Fruit fly (Drosophila melanogaster) whole organism, embryonic: Measurements from ENCODE around the gene CG14269.

Experiments
- Bgb ChIP-seq: fragments of 200-800 bp; sonication (Bioruptor generic); IDR thresholded peaks from 2 replicates; pipeline ENCODE4 v1.3.6; 2022; ENCODE audit warnings: missing biosample characterization, missing genetic modification characterization; ENCODE audit not compliant: partially characterized antibody
- Bteb2 ChIP-seq: fragments of 200-800 bp; sonication (Bioruptor generic); optimal IDR thresholded peaks from 2 replicates; lab custom pipeline; 2016; ENCODE audit warnings: missing biosample characterization, missing genetic modification characterization
- CG11093 ChIP-seq: fragments of 200-800 bp; sonication (Bioruptor generic); IDR thresholded peaks from 3 replicates; pipeline ENCODE4 v1.3.6; 2022; ENCODE audit warnings: missing biosample characterization, missing genetic modification characterization
- CG11695 ChIP-seq: fragments of 200-800 bp; sonication (Bioruptor generic); IDR thresholded peaks from 3 replicates; pipeline ENCODE4 v1.3.6; 2022; ENCODE audit warnings: missing biosample characterization, missing genetic modification characterization
- CG13123 ChIP-seq: fragments of 200-800 bp; sonication (Bioruptor generic); optimal IDR thresholded peaks from 2 replicates; lab custom pipeline; 2016; ENCODE audit warnings: missing biosample characterization, missing genetic modification characterization
- CG14014 ChIP-seq: fragments of 200-800 bp; sonication (Bioruptor generic); IDR thresholded peaks from 2 replicates; pipeline ENCODE4 v1.3.6; 2022; ENCODE audit warnings: missing biosample characterization, missing genetic modification characterization
- CG15011 ChIP-seq: fragments of 200-800 bp; sonication (Bioruptor generic); optimal IDR thresholded peaks from 3 replicates; lab custom pipeline; 2018; ENCODE audit warnings: missing biosample characterization, mild to moderate bottlenecking, missing genetic modification characterization
- CG15479 ChIP-seq: fragments of 200-800 bp; sonication (Bioruptor generic); optimal IDR thresholded peaks from 3 replicates; lab custom pipeline; 2019; ENCODE audit warnings: missing biosample characterization, mild to moderate bottlenecking, missing genetic modification characterization, moderate library complexity
- CG16779 ChIP-seq: fragments of 200-800 bp; sonication (Bioruptor generic); IDR thresholded peaks from 2 replicates; pipeline ENCODE4 v1.3.6; 2022; ENCODE audit warnings: missing biosample characterization, missing genetic modification characterization
- CG17802 ChIP-seq: fragments of 200-800 bp; sonication (Bioruptor generic); optimal IDR thresholded peaks from 2 replicates; lab custom pipeline; 2018; ENCODE audit warnings: missing biosample characterization, mild to moderate bottlenecking, missing genetic modification characterization, moderate library complexity
- CG31365 ChIP-seq: fragments of 200-800 bp; sonication (Bioruptor generic); optimal IDR thresholded peaks from 2 replicates; lab custom pipeline; 2018; ENCODE audit warnings: missing biosample characterization, mild to moderate bottlenecking, missing genetic modification characterization
- CG3281 ChIP-seq: fragments of 200-800 bp; sonication (Bioruptor generic); optimal IDR thresholded peaks from 3 replicates; lab custom pipeline; 2017; ENCODE audit warnings: missing biosample characterization, mild to moderate bottlenecking, missing genetic modification characterization
- CG3995 ChIP-seq: fragments of 200-800 bp; sonication (Bioruptor generic); optimal IDR thresholded peaks from 3 replicates; lab custom pipeline; 2016; ENCODE audit warnings: missing biosample characterization, missing genetic modification characterization
- CG4617 ChIP-seq: fragments of 200-800 bp; sonication (Bioruptor generic); optimal IDR thresholded peaks from 3 replicates; lab custom pipeline; 2016; ENCODE audit warnings: missing biosample characterization, missing genetic modification characterization, borderline replicate concordance
- CG4730 ChIP-seq: fragments of 200-800 bp; sonication (Bioruptor generic); IDR thresholded peaks from 2 replicates; pipeline ENCODE4 v1.3.6; 2022; ENCODE audit warnings: missing biosample characterization, missing genetic modification characterization
- CG6813 ChIP-seq: fragments of 200-800 bp; sonication (Bioruptor generic); optimal IDR thresholded peaks from 2 replicates; lab custom pipeline; 2017; ENCODE audit warnings: missing biosample characterization, missing genetic modification characterization, mild to moderate bottlenecking, moderate library complexity, missing genetic modification reagents
- CG9932 ChIP-seq: fragments of 200-800 bp; sonication (Bioruptor generic); IDR thresholded peaks from 2 replicates; pipeline ENCODE4 v1.3.6; 2022; ENCODE audit warnings: missing biosample characterization, missing genetic modification characterization
- CoRest ChIP-seq: fragments of 200-800 bp; sonication (Bioruptor generic); optimal IDR thresholded peaks from 3 replicates; lab custom pipeline; 2018; ENCODE audit warnings: missing biosample characterization, mild to moderate bottlenecking, missing genetic modification characterization, moderate library complexity
- Gsc ChIP-seq: fragments of 200-800 bp; sonication (Bioruptor generic); IDR thresholded peaks from 2 replicates; pipeline ENCODE4 v1.3.6; 2022; ENCODE audit warnings: missing biosample characterization, missing genetic modification characterization
- Gug ChIP-seq: fragments of 200-800 bp; sonication (Bioruptor generic); IDR thresholded peaks from 4 replicates; pipeline ENCODE4 v1.3.6; 2022; ENCODE audit warnings: missing biosample characterization, missing genetic modification characterization
- H2.0 ChIP-seq: fragments of 200-800 bp; sonication (Bioruptor generic); IDR thresholded peaks from 2 replicates; pipeline ENCODE4 v1.3.6; 2022; ENCODE audit warnings: missing biosample characterization, missing genetic modification characterization
- HLH3B ChIP-seq: fragments of 200-800 bp; sonication (Bioruptor generic); IDR thresholded peaks from 2 replicates; pipeline ENCODE4 v1.3.6; 2022; ENCODE audit warnings: missing biosample characterization, missing genetic modification characterization
- NC2α ChIP-seq: fragments of 200-800 bp; sonication (Bioruptor generic); optimal IDR thresholded peaks from 2 replicates; lab custom pipeline; 2016; ENCODE audit warnings: missing biosample characterization, missing genetic modification characterization
- Rx ChIP-seq: fragments of 200-800 bp; sonication (Bioruptor generic); IDR thresholded peaks from 2 replicates; pipeline ENCODE4 v1.3.6; 2022; ENCODE audit warnings: missing biosample characterization, missing genetic modification characterization
- ab ChIP-seq: fragments of 200-800 bp; sonication (Bioruptor generic); optimal IDR thresholded peaks from 2 replicates; lab custom pipeline; 2016; ENCODE audit warnings: missing biosample characterization, missing genetic modification characterization
- abd-A ChIP-seq: fragments of 200-800 bp; sonication (Bioruptor generic); optimal IDR thresholded peaks from 3 replicates; lab custom pipeline; 2019; ENCODE audit warnings: missing biosample characterization, mild to moderate bottlenecking, missing genetic modification characterization, moderate library complexity
- ato ChIP-seq: fragments of 200-800 bp; sonication (Bioruptor generic); IDR thresholded peaks from 2 replicates; pipeline ENCODE4 v1.3.6; 2022; ENCODE audit warnings: missing biosample characterization, missing genetic modification characterization; ENCODE audit not compliant: partially characterized antibody
- bab2 ChIP-seq: fragments of 200-800 bp; sonication (Bioruptor generic); optimal IDR thresholded peaks from 2 replicates; lab custom pipeline; 2016; ENCODE audit warnings: missing biosample characterization, missing genetic modification characterization
- br ChIP-seq: fragments of >200 bp; optimal IDR thresholded peaks from 2 replicates; lab custom pipeline; 2017
- btn ChIP-seq: fragments of 200-800 bp; sonication (Bioruptor generic); optimal IDR thresholded peaks from 2 replicates; lab custom pipeline; 2016; ENCODE audit warnings: missing biosample characterization, missing genetic modification characterization
- caup ChIP-seq: fragments of 200-800 bp; sonication (Bioruptor generic); optimal IDR thresholded peaks from 3 replicates; lab custom pipeline; 2017; ENCODE audit warnings: missing biosample characterization, mild to moderate bottlenecking, missing genetic modification characterization, moderate library complexity; ENCODE audit not compliant: severe bottlenecking
- cg ChIP-seq: fragments of 200-800 bp; sonication (Bioruptor generic); optimal IDR thresholded peaks from 3 replicates; lab custom pipeline; 2019; ENCODE audit warnings: missing biosample characterization, mild to moderate bottlenecking, missing genetic modification characterization, moderate library complexity
- gem ChIP-seq: fragments of 200-800 bp; sonication (Bioruptor generic); optimal IDR thresholded peaks from 2 replicates; lab custom pipeline; 2019; ENCODE audit warnings: missing biosample characterization, mild to moderate bottlenecking, missing genetic modification characterization, moderate library complexity
- gro ChIP-seq: fragments of 200-800 bp; sonication (Bioruptor generic); optimal IDR thresholded peaks from 2 replicates; lab custom pipeline; 2016; ENCODE audit warnings: missing biosample characterization, missing genetic modification characterization
- kay ChIP-seq: fragments of 200-800 bp; sonication (Bioruptor generic); optimal IDR thresholded peaks from 2 replicates; lab custom pipeline; 2016; ENCODE audit warnings: missing biosample characterization, missing genetic modification characterization
- maf-S ChIP-seq: fragments of 200-800 bp; sonication (Bioruptor generic); optimal IDR thresholded peaks from 2 replicates; lab custom pipeline; 2016; ENCODE audit warnings: missing biosample characterization, missing genetic modification characterization
- mam ChIP-seq: fragments of 200-800 bp; sonication (Bioruptor generic); optimal IDR thresholded peaks from 3 replicates; lab custom pipeline; 2016; ENCODE audit warnings: missing biosample characterization, missing genetic modification characterization
- nmo ChIP-seq: fragments of 200-800 bp; sonication (Bioruptor generic); optimal IDR thresholded peaks from 2 replicates; lab custom pipeline; 2018; ENCODE audit warnings: missing biosample characterization, mild to moderate bottlenecking, missing genetic modification characterization, moderate library complexity
- peb ChIP-seq: fragments of 200-800 bp; sonication (Bioruptor generic); IDR thresholded peaks from 2 replicates; pipeline ENCODE4 v1.3.6; 2022; ENCODE audit warnings: missing biosample characterization, missing genetic modification characterization
- psq ChIP-seq: fragments of 200-800 bp; sonication (Bioruptor generic); optimal IDR thresholded peaks from 2 replicates; lab custom pipeline; 2017; ENCODE audit warnings: missing biosample characterization, missing genetic modification characterization
- so ChIP-seq: fragments of 200-800 bp; sonication (Bioruptor generic); IDR thresholded peaks from 3 replicates; pipeline ENCODE4 v1.3.6; 2022; ENCODE audit warnings: missing biosample characterization, missing genetic modification characterization
- sr ChIP-seq: fragments of 200-800 bp; sonication (Bioruptor generic); IDR thresholded peaks from 3 replicates; pipeline ENCODE4 v1.3.6; 2022; ENCODE audit warnings: missing biosample characterization, missing genetic modification characterization
- tgo ChIP-seq: fragments of 200-800 bp; sonication (Bioruptor generic); IDR thresholded peaks from 3 replicates; pipeline ENCODE4 v1.3.6; 2022; ENCODE audit warnings: missing biosample characterization, missing genetic modification characterization
- tll ChIP-seq, 2 experiments: fragments of 200-800 bp in 1 of 2; fragments of >200 bp in 1 of 2; sonication (Bioruptor generic) in 1 of 2; optimal IDR thresholded peaks; 2 replicates each; lab custom pipeline; 2017 to 2019; ENCODE audit warnings: missing biosample characterization in 2 of 2, missing genetic modification characterization in 2 of 2, mild to moderate bottlenecking in 1 of 2, moderate library complexity in 1 of 2
- toy ChIP-seq: fragments of 200-800 bp; sonication (Bioruptor generic); IDR thresholded peaks from 2 replicates; pipeline ENCODE4 v1.3.6; 2022; ENCODE audit warnings: missing biosample characterization, missing genetic modification characterization
- tup ChIP-seq: fragments of 200-800 bp; sonication (Bioruptor generic); optimal IDR thresholded peaks from 2 replicates; lab custom pipeline; 2016; ENCODE audit warnings: missing biosample characterization, mild to moderate bottlenecking, missing genetic modification characterization, moderate library complexity
- twi ChIP-seq: fragments of 200-800 bp; optimal IDR thresholded peaks from 2 replicates; lab custom pipeline; 2019; ENCODE audit warnings: missing biosample characterization, mild to moderate bottlenecking, missing genetic modification characterization, moderate library complexity
- wdn ChIP-seq: fragments of 200-800 bp; sonication (Bioruptor generic); IDR thresholded peaks from 2 replicates; pipeline ENCODE4 v1.3.6; 2022; ENCODE audit warnings: missing biosample characterization, missing genetic modification characterization
- wek ChIP-seq: fragments of 200-800 bp; sonication (Bioruptor generic); optimal IDR thresholded peaks from 3 replicates; lab custom pipeline; 2018; ENCODE audit warnings: missing biosample characterization, mild to moderate bottlenecking, missing genetic modification characterization, moderate library complexity

Gene CG14269

dm6 chrX:3474476-3475439, 39.2 kb upstream of the CG14269 start, which contains the start of gene CG12206 (continued):
- TF ChIP-seq CG13123 (GFP tag; lab: Kevin White, UChicago) (no peak), Bgb (GFP tag; lab: Robert Waterston, UW) (no peak), CG9932 (peak; percentile 80), Bteb2 (no peak), HLH3B (GFP tag; lab: Robert Waterston, UW) (peak; percentile 46; the same call in 1 of the 2 replicates), mam (no peak), maf-S (GFP tag; lab: Kevin White, UChicago) (no peak), Rx (GFP tag; lab: Robert Waterston, UW) (no peak), btn (GFP tag; lab: Kevin White, UChicago) (no peak), CG3995 (no peak), Gsc (GFP tag; lab: Robert Waterston, UW) (no peak), NC2α (no peak), CG4730 (GFP tag; lab: Robert Waterston, UW) (no peak), ab (GFP tag; lab: Kevin White, UChicago) (no peak), CoRest (peak; percentile 72), gem (tag; lab: Kevin White, UChicago) (peak; percentile 78), CG31365 (tag; lab: Kevin White, UChicago) (no peak), wdn (GFP tag; lab: Robert Waterston, UW) (no peak), Gug (peak; percentile 7; the same call in 1 of the 4 replicates), CG15011 (GFP tag; lab: Kevin White, UChicago) (peak; percentile 12), CG15479 (GFP tag; lab: Kevin White, UChicago) (no peak), peb (GFP tag; lab: Robert Waterston, UW) (no peak), nmo (GFP tag; lab: Kevin White, UChicago) (peak; percentile 74), twi (no peak), CG3281 (GFP tag; lab: Kevin White, UChicago) (peak; percentile 60), bab2 (GFP tag; lab: Kevin White, UChicago) (no peak), kay (GFP tag; lab: Kevin White, UChicago) (no peak), CG4617 (GFP tag; lab: Kevin White, UChicago) (no peak), H2.0 (GFP tag; lab: Robert Waterston, UW) (no peak), CG11695 (GFP tag; lab: Robert Waterston, UW) (peak; percentile 64; the same call in 2 of the 3 replicates), tgo (GFP tag; lab: Robert Waterston, UW) (peak; percentile 58; the same call in 2 of the 3 replicates), gro (no peak), sr (no peak), tup (GFP tag; lab: Kevin White, UChicago) (no peak), CG6813 (GFP tag; lab: Kevin White, UChicago) (no peak), CG14014 (peak; percentile 25; the same call in 1 of the 2 replicates), abd-A (peak; percentile 26), tll (GFP tag; optimal IDR thresholded peaks at IDR 0.05; lab: Kevin White, UChicago) (no peak), cg (GFP tag; lab: Kevin White, UChicago) (no peak), CG11093 (GFP tag; lab: Robert Waterston, UW) (no peak), ato (GFP tag; lab: Robert Waterston, UW) (no peak), br (lab: Kevin White, UChicago) (no peak), CG16779 (no peak), wek (GFP tag; lab: Kevin White, UChicago) (no peak), toy (GFP tag; lab: Robert Waterston, UW) (no peak), caup (GFP tag; lab: Kevin White, UChicago) (peak; percentile 66), CG17802 (no peak), so (no peak; the same call in 2 of the 3 replicates), psq (GFP tag; lab: Kevin White, UChicago) (no peak)
